Fruit fly (Drosophila melanogaster) whole organism, pupa: ENCODE results near the gene fog.
A peak's percentile ranks its signal among the peaks of the same experiment; 100 is the strongest.

Experiments
- CG12605 ChIP-seq: fragments of 200-800 bp; sonication (Bioruptor generic); IDR thresholded peaks from 2 replicates; pipeline ENCODE4 v1.3.6; 2022; ENCODE audit warnings: missing biosample characterization, missing genetic modification characterization
- CG13204 ChIP-seq: fragments of 200-800 bp; sonication (Bioruptor generic); optimal IDR thresholded peaks from 2 replicates; lab custom pipeline; 2018; ENCODE audit warnings: missing biosample characterization, mild to moderate bottlenecking, missing genetic modification characterization, moderate library complexity
- CG14655 ChIP-seq: fragments of 200-800 bp; sonication (Bioruptor generic); optimal IDR thresholded peaks from 3 replicates; lab custom pipeline; 2017; ENCODE audit warnings: mild to moderate bottlenecking, missing biosample characterization, missing genetic modification reagents, missing genetic modification characterization
- CG32121 ChIP-seq: fragments of 200-800 bp; sonication (Bioruptor generic); IDR thresholded peaks from 2 replicates; pipeline ENCODE4 v1.3.6; 2022; ENCODE audit warnings: missing biosample characterization, missing genetic modification characterization
- CG34367 ChIP-seq: fragments of 200-800 bp; sonication (Bioruptor generic); optimal IDR thresholded peaks from 2 replicates; lab custom pipeline; 2018; ENCODE audit warnings: missing biosample characterization, mild to moderate bottlenecking, missing genetic modification characterization
- CG8159 ChIP-seq: fragments of 200-800 bp; sonication (Bioruptor generic); optimal IDR thresholded peaks from 3 replicates; lab custom pipeline; 2018; ENCODE audit warnings: missing biosample characterization, mild to moderate bottlenecking, missing genetic modification characterization, moderate library complexity
- CG9948 ChIP-seq: fragments of 200-800 bp; sonication (Bioruptor generic); optimal IDR thresholded peaks from 2 replicates; lab custom pipeline; 2018; ENCODE audit warnings: missing biosample characterization, mild to moderate bottlenecking, missing genetic modification characterization, moderate library complexity
- D1 ChIP-seq: fragments of 200-800 bp; sonication (Bioruptor generic); optimal IDR thresholded peaks from 2 replicates; lab custom pipeline; 2018; ENCODE audit warnings: missing biosample characterization, mild to moderate bottlenecking, missing genetic modification characterization, moderate library complexity
- EcR ChIP-seq: fragments of 200-800 bp; sonication (Bioruptor generic); optimal IDR thresholded peaks from 3 replicates; lab custom pipeline; 2019; ENCODE audit warnings: missing biosample characterization, missing genetic modification characterization, mild to moderate bottlenecking, moderate library complexity, missing genetic modification reagents
- Ets98B ChIP-seq: fragments of 200-800 bp; sonication (Bioruptor generic); IDR thresholded peaks from 2 replicates; pipeline ENCODE4 v1.3.6; 2022; ENCODE audit warnings: missing biosample characterization, missing genetic modification characterization
- Pif1B ChIP-seq: fragments of 200-800 bp; sonication (Bioruptor generic); optimal IDR thresholded peaks from 3 replicates; lab custom pipeline; 2016; ENCODE audit warnings: missing biosample characterization, missing genetic modification characterization
- Snoo ChIP-seq: fragments of 200-800 bp; sonication (Bioruptor generic); optimal IDR thresholded peaks from 3 replicates; lab custom pipeline; 2017; ENCODE audit warnings: missing biosample characterization, mild to moderate bottlenecking, missing genetic modification characterization, inconsistent platforms
- fd96Ca ChIP-seq: fragments of 200-800 bp; sonication (Bioruptor generic); IDR thresholded peaks from 3 replicates; pipeline ENCODE4 v1.3.6; 2022; ENCODE audit warnings: missing biosample characterization, missing genetic modification characterization
- gl ChIP-seq: fragments of 200-800 bp; sonication (Bioruptor generic); optimal IDR thresholded peaks from 2 replicates; lab custom pipeline; 2018; ENCODE audit warnings: missing biosample characterization, mild to moderate bottlenecking, missing genetic modification characterization

dm6 chrX:22833534-22833933, 21.5 kb downstream of the fog start:
- TF ChIP-seq Snoo (tag; lab: Kevin White, UChicago) (peak; percentile 41), CG13204 (peak; percentile 63), CG32121 (peak; percentile 90), gl (peak; percentile 11), EcR (no peak), Ets98B (peak; percentile 89), CG34367 (tag; lab: Kevin White, UChicago) (peak; percentile 83), fd96Ca (GFP tag; lab: Robert Waterston, UW) (peak; percentile 92), CG14655 (GFP tag; lab: Kevin White, UChicago) (peak; percentile 83), CG8159 (tag; lab: Kevin White, UChicago) (peak; percentile 68), Pif1B (GFP tag; lab: Kevin White, UChicago) (peak; percentile 78), CG9948 (tag; lab: Kevin White, UChicago) (peak; percentile 82), CG12605 (peak; percentile 71), D1 (tag; lab: Kevin White, UChicago) (no peak)
